Worm (Caenorhabditis elegans): ENCODE results near the gene nucl-1.

DNA sequence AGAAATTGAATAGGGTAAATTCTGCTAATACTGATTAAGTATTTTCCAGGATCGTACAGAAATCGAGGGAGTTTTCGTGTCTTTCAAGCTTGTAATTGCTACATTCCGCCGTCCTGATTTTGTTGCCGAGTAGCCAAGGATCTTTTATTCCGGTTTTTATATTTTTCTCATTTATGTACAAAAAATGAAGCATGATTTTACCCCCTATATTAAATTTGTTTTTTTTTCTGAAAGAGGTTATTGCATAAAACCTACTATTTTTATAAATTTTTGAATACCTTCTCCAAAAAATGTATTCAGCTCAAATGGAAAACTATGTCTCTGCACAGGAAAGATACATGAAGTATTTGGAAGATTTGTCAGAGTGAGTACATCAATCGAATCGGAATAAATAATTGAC lies 10.3 kb upstream of the nucl-1 start, which contains the start of gene F35H10.6:
- no peak for TF ChIP-seq ceh-48 (tag; optimal IDR thresholded peaks at IDR 0.05)
- TF ChIP-seq pha-2 (tag; optimal IDR thresholded peaks at IDR 0.05) = no peak
- no peak for TF ChIP-seq sox-4 (tag; optimal IDR thresholded peaks at IDR 0.05)
- no peak for TF ChIP-seq dve-1 (tag; optimal IDR thresholded peaks at IDR 0.05)
- TF ChIP-seq pha-4 (tag; optimal IDR thresholded peaks at IDR 0.05) = no peak
- TF ChIP-seq fkh-10 (GFP tag; optimal IDR thresholded peaks at IDR 0.05) = no peak
- no peak for TF ChIP-seq ama-1 (optimal IDR thresholded peaks at IDR 0.05)
- no peak for TF ChIP-seq nhr-11 (tag; optimal IDR thresholded peaks at IDR 0.05)
- no peak for TF ChIP-seq lin-11 (tag; optimal IDR thresholded peaks at IDR 0.05)
- TF ChIP-seq sox-2 (GFP tag; IDR thresholded peaks at IDR 0.05) = no peak
- no peak for TF ChIP-seq fkh-6 (tag; optimal IDR thresholded peaks at IDR 0.05)
- no peak for TF ChIP-seq mec-3 (tag; optimal IDR thresholded peaks at IDR 0.05; ENCODE audit: borderline replicate concordance)
